Fruit fly (Drosophila melanogaster) whole organism, embryonic: ENCODE measurements around the gene Trs23.

Experiments
- ATbp ChIP-seq: fragments of 200-800 bp; sonication (Bioruptor generic); optimal IDR thresholded peaks from 2 replicates; lab custom pipeline; 2017; ENCODE audit warnings: missing biosample characterization, mild to moderate bottlenecking, missing genetic modification characterization, missing genetic modification reagents
- Antp ChIP-seq: fragments of 200-800 bp; sonication (Bioruptor generic); optimal IDR thresholded peaks from 3 replicates; lab custom pipeline; 2016; ENCODE audit warnings: missing biosample characterization, missing genetic modification characterization
- Atf3 ChIP-seq: fragments of 200-800 bp; sonication (Bioruptor generic); optimal IDR thresholded peaks from 3 replicates; lab custom pipeline; 2016; ENCODE audit warnings: missing biosample characterization, missing genetic modification characterization
- C15 ChIP-seq: fragments of 200-800 bp; sonication (Bioruptor generic); IDR thresholded peaks from 3 replicates; pipeline ENCODE4 v1.3.6; 2022; ENCODE audit warnings: missing biosample characterization, missing genetic modification characterization
- CG10654 ChIP-seq: fragments of 200-800 bp; sonication (Bioruptor generic); optimal IDR thresholded peaks from 2 replicates; lab custom pipeline; 2016; ENCODE audit warnings: missing biosample characterization, missing genetic modification characterization
- CG11723 ChIP-seq: fragments of 200-800 bp; sonication (Bioruptor generic); optimal IDR thresholded peaks from 2 replicates; lab custom pipeline; 2017; ENCODE audit warnings: missing biosample characterization, mild to moderate bottlenecking, missing genetic modification characterization
- CG13296 ChIP-seq: fragments of 200-800 bp; sonication (Bioruptor generic); optimal IDR thresholded peaks from 3 replicates; lab custom pipeline; 2018; ENCODE audit warnings: missing biosample characterization, mild to moderate bottlenecking, missing genetic modification characterization
- CG13624 ChIP-seq: fragments of 200-800 bp; sonication (Bioruptor generic); optimal IDR thresholded peaks from 2 replicates; lab custom pipeline; 2016; ENCODE audit warnings: missing biosample characterization, missing genetic modification characterization
- CG14710 ChIP-seq: fragments of 200-800 bp; sonication (Bioruptor generic); optimal IDR thresholded peaks from 3 replicates; lab custom pipeline; 2019; ENCODE audit warnings: missing biosample characterization, mild to moderate bottlenecking, missing genetic modification characterization, moderate library complexity
- CG15601 ChIP-seq: fragments of 200-800 bp; sonication (Bioruptor generic); optimal IDR thresholded peaks from 3 replicates; lab custom pipeline; 2019; ENCODE audit warnings: missing biosample characterization, mild to moderate bottlenecking, missing genetic modification characterization, moderate library complexity
- CG16813 ChIP-seq: fragments of 200-800 bp; sonication (Bioruptor generic); IDR thresholded peaks from 3 replicates; pipeline ENCODE4 v1.3.6; 2022; ENCODE audit warnings: missing biosample characterization, missing genetic modification characterization; ENCODE audit not compliant: partially characterized antibody
- CG18764 ChIP-seq: fragments of 200-800 bp; sonication (Bioruptor generic); optimal IDR thresholded peaks from 3 replicates; lab custom pipeline; 2016; ENCODE audit warnings: missing biosample characterization, missing genetic modification characterization
- CG31365 ChIP-seq: fragments of 200-800 bp; sonication (Bioruptor generic); optimal IDR thresholded peaks from 2 replicates; lab custom pipeline; 2018; ENCODE audit warnings: missing biosample characterization, mild to moderate bottlenecking, missing genetic modification characterization
- CG32767 ChIP-seq: fragments of 200-800 bp; sonication (Bioruptor generic); IDR thresholded peaks from 2 replicates; pipeline ENCODE4 v1.3.6; 2022; ENCODE audit warnings: missing biosample characterization, missing genetic modification characterization
- CG5953 ChIP-seq: fragments of 200-800 bp; sonication (Bioruptor generic); IDR thresholded peaks from 2 replicates; pipeline ENCODE4 v1.3.6; 2022; ENCODE audit warnings: missing biosample characterization, missing genetic modification characterization
- CG7357 ChIP-seq: fragments of 200-800 bp; sonication (Bioruptor generic); IDR thresholded peaks from 3 replicates; pipeline ENCODE4 v1.3.6; 2022; ENCODE audit warnings: missing biosample characterization, missing genetic modification characterization
- CG7987 ChIP-seq: fragments of 200-800 bp; sonication (Bioruptor generic); optimal IDR thresholded peaks from 2 replicates; lab custom pipeline; 2018; ENCODE audit warnings: missing biosample characterization, mild to moderate bottlenecking, missing genetic modification characterization, moderate library complexity
- CG8290 ChIP-seq, 3 experiments: fragments of 200-800 bp; sonication (Bioruptor generic); optimal IDR thresholded peaks; 2 replicates each; lab custom pipeline; 2016 to 2019; ENCODE audit warnings: missing biosample characterization in 3 of 3, missing genetic modification characterization in 3 of 3, mild to moderate bottlenecking in 2 of 3, moderate library complexity in 1 of 3
- CG9215 ChIP-seq: fragments of 200-800 bp; sonication (Bioruptor generic); IDR thresholded peaks from 2 replicates; pipeline ENCODE4 v1.3.6; 2022; ENCODE audit warnings: missing biosample characterization, missing genetic modification characterization
- Dbx ChIP-seq: fragments of 200-800 bp; sonication (Bioruptor generic); IDR thresholded peaks from 3 replicates; pipeline ENCODE4 v1.3.6; 2022; ENCODE audit warnings: missing biosample characterization, missing genetic modification characterization
- GATAe ChIP-seq: fragments of 200-800 bp; sonication (Bioruptor generic); conservative IDR thresholded peaks from 2 replicates; pipeline ENCODE4 v1.3.6; 2022; ENCODE audit warnings: missing biosample characterization, missing genetic modification characterization
- Hmr ChIP-seq: fragments of 200-800 bp; sonication (Bioruptor generic); optimal IDR thresholded peaks from 3 replicates; lab custom pipeline; 2017; ENCODE audit warnings: mild to moderate bottlenecking, missing biosample characterization, missing genetic modification reagents, missing genetic modification characterization
- MBD-R2 ChIP-seq: fragments of 200-800 bp; sonication (Bioruptor generic); IDR thresholded peaks from 2 replicates; pipeline ENCODE4 v1.3.6; 2022; ENCODE audit warnings: missing biosample characterization, missing genetic modification characterization
- MTF-1 ChIP-seq: fragments of 200-800 bp; sonication (Bioruptor generic); optimal IDR thresholded peaks from 2 replicates; lab custom pipeline; 2018; ENCODE audit warnings: missing biosample characterization, mild to moderate bottlenecking, missing genetic modification characterization, borderline replicate concordance
- Med ChIP-seq: fragments of 200-800 bp; sonication (Bioruptor generic); peaks from one replicate; lab custom pipeline; 2016; ENCODE audit warnings: missing biosample characterization, missing genetic modification characterization, mild to moderate bottlenecking, inconsistent platforms, moderate library complexity
- Ptx1 ChIP-seq: fragments of 200-800 bp; sonication (Bioruptor generic); IDR thresholded peaks from 2 replicates; pipeline ENCODE4 v1.3.6; 2022; ENCODE audit warnings: missing biosample characterization, missing genetic modification characterization
- Sox100B ChIP-seq: fragments of 200-800 bp; sonication (Bioruptor generic); optimal IDR thresholded peaks from 3 replicates; lab custom pipeline; 2018; ENCODE audit warnings: missing biosample characterization, mild to moderate bottlenecking, missing genetic modification characterization
- Vsx1 ChIP-seq: fragments of 200-800 bp; sonication (Bioruptor generic); optimal IDR thresholded peaks from 2 replicates; lab custom pipeline; 2017; ENCODE audit warnings: missing biosample characterization, mild to moderate bottlenecking, missing genetic modification characterization, missing genetic modification reagents
- YL-1 ChIP-seq: fragments of 200-800 bp; sonication (Bioruptor generic); optimal IDR thresholded peaks from 3 replicates; lab custom pipeline; 2017; ENCODE audit warnings: missing biosample characterization, mild to moderate bottlenecking, missing genetic modification characterization
- ap ChIP-seq: fragments of 200-800 bp; sonication (Bioruptor generic); IDR thresholded peaks from 2 replicates; pipeline ENCODE4 v1.3.6; 2022; ENCODE audit warnings: missing biosample characterization, missing genetic modification characterization
- danr ChIP-seq: fragments of 200-800 bp; sonication (Bioruptor generic); IDR thresholded peaks from 2 replicates; pipeline ENCODE4 v1.3.6; 2022; ENCODE audit warnings: missing biosample characterization, missing genetic modification characterization
- disco-r ChIP-seq: fragments of 200-800 bp; sonication (Bioruptor generic); optimal IDR thresholded peaks from 2 replicates; lab custom pipeline; 2016; ENCODE audit warnings: missing biosample characterization, missing genetic modification characterization
- fd3F ChIP-seq: fragments of 200-800 bp; sonication (Bioruptor generic); optimal IDR thresholded peaks from 2 replicates; lab custom pipeline; 2018; ENCODE audit warnings: missing biosample characterization, mild to moderate bottlenecking, missing genetic modification characterization, moderate library complexity
- fd64A ChIP-seq: fragments of 200-800 bp; sonication (Bioruptor generic); optimal IDR thresholded peaks from 3 replicates; lab custom pipeline; 2018; ENCODE audit warnings: missing biosample characterization, mild to moderate bottlenecking, missing genetic modification characterization
- grn ChIP-seq: fragments of 200-800 bp; sonication (Bioruptor generic); optimal IDR thresholded peaks from 3 replicates; lab custom pipeline; 2017; ENCODE audit warnings: missing biosample characterization, missing genetic modification characterization
- lab ChIP-seq: fragments of 200-800 bp; sonication (Bioruptor generic); optimal IDR thresholded peaks from 3 replicates; lab custom pipeline; 2017; ENCODE audit warnings: missing biosample characterization, missing genetic modification characterization, mild to moderate bottlenecking, moderate library complexity, missing genetic modification reagents
- mirr ChIP-seq: fragments of 200-800 bp; sonication (Bioruptor generic); optimal IDR thresholded peaks from 3 replicates; lab custom pipeline; 2018; ENCODE audit warnings: missing biosample characterization, mild to moderate bottlenecking, missing genetic modification characterization
- nau ChIP-seq: fragments of 200-800 bp; sonication (Bioruptor generic); optimal IDR thresholded peaks from 3 replicates; lab custom pipeline; 2017; ENCODE audit warnings: missing biosample characterization, mild to moderate bottlenecking, missing genetic modification characterization, missing genetic modification reagents
- nom ChIP-seq: fragments of 200-800 bp; sonication (Bioruptor generic); optimal IDR thresholded peaks from 2 replicates; lab custom pipeline; 2017; ENCODE audit warnings: missing biosample characterization, missing genetic modification characterization, mild to moderate bottlenecking, moderate library complexity, missing genetic modification reagents
- odd ChIP-seq: fragments of 200-800 bp; sonication (Bioruptor generic); optimal IDR thresholded peaks from 2 replicates; lab custom pipeline; 2017; ENCODE audit warnings: missing biosample characterization, mild to moderate bottlenecking, missing genetic modification characterization
- pan ChIP-seq, 4 experiments: fragments of >200 bp in 3 of 4; fragments of 200-800 bp in 1 of 4; sonication (Bioruptor generic) in 1 of 4; optimal IDR thresholded peaks in 3 of 4; IDR thresholded peaks in 1 of 4; 2 replicates each; pipeline versions ENCODE4 v1.3.6 to Lab custom; 2017 to 2022; ENCODE audit warnings: missing biosample characterization in 2 of 4, missing genetic modification characterization in 2 of 4, mixed read lengths in 1 of 4
- pum ChIP-seq: fragments of 200-800 bp; sonication (Bioruptor generic); optimal IDR thresholded peaks from 2 replicates; lab custom pipeline; 2016; ENCODE audit warnings: missing biosample characterization, missing genetic modification characterization
- sd ChIP-seq: fragments of 200-800 bp; sonication (Bioruptor generic); optimal IDR thresholded peaks from 3 replicates; lab custom pipeline; 2018; ENCODE audit warnings: missing biosample characterization, mild to moderate bottlenecking, missing genetic modification characterization, moderate library complexity
- sens ChIP-seq: fragments of 200-800 bp; sonication (Bioruptor generic); peaks from one replicate; lab custom pipeline; 2016; ENCODE audit warnings: missing biosample characterization, missing genetic modification characterization
- sens-2 ChIP-seq: fragments of 200-800 bp; sonication (Bioruptor generic); IDR thresholded peaks from 2 replicates; pipeline ENCODE4 v1.3.6; 2022; ENCODE audit warnings: missing biosample characterization, missing genetic modification characterization
- sim ChIP-seq: fragments of 200-800 bp; sonication (Bioruptor generic); IDR thresholded peaks from 2 replicates; pipeline ENCODE4 v1.3.6; 2022; ENCODE audit warnings: missing biosample characterization, missing genetic modification characterization
- so ChIP-seq: fragments of 200-800 bp; sonication (Bioruptor generic); IDR thresholded peaks from 3 replicates; pipeline ENCODE4 v1.3.6; 2022; ENCODE audit warnings: missing biosample characterization, missing genetic modification characterization
- sug ChIP-seq: fragments of 200-800 bp; optimal IDR thresholded peaks from 2 replicates; lab custom pipeline; 2019; ENCODE audit warnings: missing biosample characterization, mild to moderate bottlenecking, missing genetic modification characterization, moderate library complexity

The Trs23 gene

DNA sequence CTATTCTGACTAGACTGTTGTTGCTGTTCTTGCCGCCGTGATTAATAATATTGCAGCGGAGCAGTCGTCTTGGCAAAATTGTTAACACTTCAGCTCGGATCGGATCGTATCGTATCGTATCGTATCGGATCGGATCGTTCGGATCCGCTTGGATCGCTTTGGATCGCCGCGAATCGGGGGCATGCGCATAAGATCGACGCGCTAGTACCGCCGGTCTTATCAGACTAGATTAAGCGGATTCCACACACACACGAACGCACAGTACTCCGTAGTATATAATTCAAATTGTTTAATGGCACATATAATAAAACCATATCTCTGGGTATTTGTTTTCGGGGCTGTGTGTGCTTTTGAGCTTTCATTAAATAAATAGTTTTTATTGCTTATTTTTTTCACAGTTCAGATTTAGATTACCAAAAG lies 13.9 kb downstream of the Trs23 start (continued):
- TF ChIP-seq Atf3 (GFP tag; lab: Kevin White, UChicago) (no peak), Dbx (GFP tag; lab: Robert Waterston, UW) (no peak), CG18764 (GFP tag; lab: Kevin White, UChicago) (no peak), lab (GFP tag; lab: Kevin White, UChicago) (peak; percentile 79), so (GFP tag; lab: Robert Waterston, UW) (peak; percentile 25; the same call in 1 of the 3 replicates), ap (no peak), CG10654 (GFP tag; lab: Kevin White, UChicago) (no peak), fd3F (GFP tag; lab: Kevin White, UChicago) (peak; percentile 29), danr (no peak), CG15601 (peak; percentile 73), MBD-R2 (GFP tag; lab: Robert Waterston, UW) (peak; percentile 25; the same call in 1 of the 2 replicates), Ptx1 (GFP tag; lab: Robert Waterston, UW) (no peak), CG9215 (GFP tag; lab: Robert Waterston, UW) (no peak), pum (GFP tag; lab: Kevin White, UChicago) (no peak), pan (optimal IDR thresholded peaks at IDR 0.05; lab: Kevin White, UChicago) (no peak), pan (GFP tag; optimal IDR thresholded peaks at IDR 0.05 in 1 of 2, IDR thresholded peaks at IDR 0.05 in 1 of 2) (no peak), Vsx1 (GFP tag; lab: Kevin White, UChicago) (peak; percentile 72), CG7357 (GFP tag; lab: Robert Waterston, UW) (no peak), CG11723 (GFP tag; lab: Kevin White, UChicago) (peak; percentile 26), CG5953 (GFP tag; lab: Robert Waterston, UW) (no peak), CG7987 (GFP tag; lab: Kevin White, UChicago) (peak; percentile 66), sug (tag; lab: Kevin White, UChicago) (peak; percentile 93)

- TF ChIP-seq Sox100B (no peak), MTF-1 (no peak), Med (GFP tag; lab: Kevin White, UChicago) (peak; percentile 24), GATAe (GFP tag; lab: Robert Waterston, UW) (no peak), CG16813 (no peak), CG14710 (no peak), sens (GFP tag; lab: Kevin White, UChicago) (peak; percentile 57), disco-r (GFP tag; lab: Kevin White, UChicago) (no peak), CG8290 (GFP tag; optimal IDR thresholded peaks at IDR 0.05; lab: Kevin White, UChicago) (no peak), CG8290 (tag; optimal IDR thresholded peaks at IDR 0.05; lab: Kevin White, UChicago) (peak in 1 of 2 experiments; percentile 9), CG31365 (tag; lab: Kevin White, UChicago) (no peak), fd64A (no peak), sens-2 (GFP tag; lab: Robert Waterston, UW) (no peak), CG13296 (GFP tag; lab: Kevin White, UChicago) (no peak), ATbp (GFP tag; lab: Kevin White, UChicago) (no peak), Hmr (GFP tag; lab: Kevin White, UChicago) (no peak), grn (GFP tag; lab: Kevin White, UChicago) (peak; percentile 1), CG13624 (GFP tag; lab: Kevin White, UChicago) (no peak), sd (tag; lab: Kevin White, UChicago) (peak; percentile 24), CG15601 (no peak), odd (GFP tag; lab: Kevin White, UChicago) (no peak), Antp (no peak), nau (no peak), CG32767 (GFP tag; lab: Robert Waterston, UW) (no peak), sim (GFP tag; lab: Robert Waterston, UW) (no peak), C15 (no peak), mirr (GFP tag; lab: Kevin White, UChicago) (no peak), nom (GFP tag; lab: Kevin White, UChicago) (peak; percentile 48), YL-1 (GFP tag; lab: Kevin White, UChicago) (no peak)
- TF ChIP-seq, all 482 proteins: peak for 6
These were observed 15.0 kb downstream of the Trs23 start for dm6 chr2L:8700870-8701616.
